Worm (Caenorhabditis elegans): ENCODE results near the gene Y55F3AM.13.

Gene Y55F3AM.13

ce11 chrIV:1012447-1012846, 43.7 kb downstream of the Y55F3AM.13 start, which contains the start of gene rbm-39 (continued):
- TF ChIP-seq atf-7 (tag; optimal IDR thresholded peaks at IDR 0.05) (no peak), cebp-1 (GFP tag; IDR thresholded peaks at IDR 0.05) (peak; percentile 64; the same call in 1 of the 2 replicates), cebp-1 (tag; optimal IDR thresholded peaks at IDR 0.05) (peak; percentile 92), nfyb-1 (GFP tag; IDR thresholded peaks at IDR 0.05) (peak; percentile 84), C17E4.6 (GFP tag; IDR thresholded peaks at IDR 0.05) (no peak), dox-1 (GFP tag; IDR thresholded peaks at IDR 0.05) (peak; percentile 88), mel-28 (tag; optimal IDR thresholded peaks at IDR 0.05; ENCODE audit: borderline replicate concordance) (no peak), fkh-3 (tag; optimal IDR thresholded peaks at IDR 0.05) (no peak), nhr-80 (tag; optimal IDR thresholded peaks at IDR 0.05) (no peak)

ce11 chrIV:1011776-1012175, 44.3 kb downstream of the Y55F3AM.13 start:
- TF ChIP-seq hlh-26 (GFP tag; conservative IDR thresholded peaks at IDR 0.05): no peak
- TF ChIP-seq Y53G8AR.9 (GFP tag; conservative IDR thresholded peaks at IDR 0.05): no peak
- TF ChIP-seq F49E8.2 (tag; optimal IDR thresholded peaks at IDR 0.05; ENCODE audit: insufficient read depth): no peak
- no peak for TF ChIP-seq B0035.1 (tag; optimal IDR thresholded peaks at IDR 0.05)
- TF ChIP-seq hsf-1 (GFP tag; IDR thresholded peaks at IDR 0.05): 0 out of 2 replicates have a peak, but pooled peaks have one; percentile 15
- no peak for TF ChIP-seq snpc-1.3 (tag; optimal IDR thresholded peaks at IDR 0.05; ENCODE audit: insufficient read depth)
- TF ChIP-seq dox-1 (GFP tag; IDR thresholded peaks at IDR 0.05): no peak
- peak; percentile 61 for TF ChIP-seq zfh-2 (GFP tag; conservative IDR thresholded peaks at IDR 0.05)

- TF ChIP-seq lsl-1 (GFP tag; optimal IDR thresholded peaks at IDR 0.05) (peak; percentile 21), madf-6 (GFP tag; IDR thresholded peaks at IDR 0.05) (no peak)
Observed at ce11 chrIV:1010212-1010611, 45.9 kb downstream of the Y55F3AM.13 start, which contains the start of gene atg-3. Gene atg-3, plus strand, starts transcription at chrIV:1010512.

- TF ChIP-seq mcd-1 (GFP tag; IDR thresholded peaks at IDR 0.05) (peak; percentile 68), Y53F4B.3 (GFP tag; IDR thresholded peaks at IDR 0.05) (no peak), tbx-9 (tag; optimal IDR thresholded peaks at IDR 0.05; ENCODE audit: borderline replicate concordance) (no peak), ztf-6 (GFP tag; IDR thresholded peaks at IDR 0.05) (no peak), die-1 (tag; optimal IDR thresholded peaks at IDR 0.05) (no peak), nfya-2 (GFP tag; IDR thresholded peaks at IDR 0.05) (no peak), attf-5 (GFP tag; optimal IDR thresholded peaks at IDR 0.05) (peak; percentile 48), pbrm-1 (GFP tag; IDR thresholded peaks at IDR 0.05) (no peak), Y56A3A.18 (GFP tag; IDR thresholded peaks at IDR 0.05) (no peak), ceh-27 (GFP tag; optimal IDR thresholded peaks at IDR 0.05) (no peak), cebp-1 (GFP tag; IDR thresholded peaks at IDR 0.05) (no peak), cebp-1 (tag; optimal IDR thresholded peaks at IDR 0.05) (peak; percentile 37), him-1 (tag; optimal IDR thresholded peaks at IDR 0.05) (no peak), lin-40 (tag; optimal IDR thresholded peaks at IDR 0.05) (peak; percentile 24), lin-54 (GFP tag; optimal IDR thresholded peaks at IDR 0.05) (peak; percentile 7), sea-2 (GFP tag; IDR thresholded peaks at IDR 0.05) (no peak), rcor-1 (GFP tag; IDR thresholded peaks at IDR 0.05) (no peak), madf-6 (GFP tag; IDR thresholded peaks at IDR 0.05) (peak; percentile 51; the same call in 1 of the 2 replicates), snpc-3.4 (tag; optimal IDR thresholded peaks at IDR 0.05) (no peak), athp-1 (tag; optimal IDR thresholded peaks at IDR 0.05) (no peak), mxl-1 (tag; optimal IDR thresholded peaks at IDR 0.05) (no peak), lsl-1 (GFP tag; optimal IDR thresholded peaks at IDR 0.05) (peak; percentile 41), hlh-12 (tag; optimal IDR thresholded peaks at IDR 0.05) (no peak), lsy-27 (tag; optimal IDR thresholded peaks at IDR 0.05; ENCODE audit: borderline replicate concordance, insufficient read depth) (no peak), efl-1 (GFP tag; optimal IDR thresholded peaks at IDR 0.05) (peak; percentile 10), K12H6.12 (tag; optimal IDR thresholded peaks at IDR 0.05) (peak; percentile 27), nhr-27 (tag; optimal IDR thresholded peaks at IDR 0.05) (no peak), dox-1 (GFP tag; IDR thresholded peaks at IDR 0.05) (0 out of 2 replicates have a peak, but pooled peaks have one; percentile 39), attf-6 (GFP tag; IDR thresholded peaks at IDR 0.05) (no peak), tbp1 (GFP tag; optimal IDR thresholded peaks at IDR 0.05) (peak; percentile 10), F49E8.2 (tag; optimal IDR thresholded peaks at IDR 0.05; ENCODE audit: insufficient read depth) (no peak)
Observed at ce11 chrIV:1009546-1009945, 46.6 kb downstream of the Y55F3AM.13 start, which contains the start of gene Y55F3AM.9. Gene Y55F3AM.9, minus strand, starts transcription at chrIV:1009734.

All from whole organism, young adult.